Worm (Caenorhabditis elegans) whole organism, L1 larva: ENCODE measurements around the gene C32D5.14.

Source experiments
- C16A3.4 ChIP-seq: fragments of 150-350 bp; optimal IDR thresholded peaks from 2 replicates; lab custom pipeline; 2014; ENCODE audit warnings: missing biosample characterization, missing genetic modification characterization
- C34B4.2 ChIP-seq: sonication (generic microtip); optimal IDR thresholded peaks from 2 replicates; lab custom pipeline; 2017; ENCODE audit warnings: mild to moderate bottlenecking, missing genetic modification characterization, missing compliant biosample characterization
- F16B12.6 ChIP-seq: fragments of 150-350 bp; optimal IDR thresholded peaks from 2 replicates; lab custom pipeline; 2014; ENCODE audit warnings: missing biosample characterization, missing genetic modification characterization
- aha-1 ChIP-seq: fragments of 150-350 bp; optimal IDR thresholded peaks from 2 replicates; lab custom pipeline; 2014; ENCODE audit warnings: missing biosample characterization, missing genetic modification characterization
- alr-1 ChIP-seq: fragments of 200-800 bp; sonication (Bioruptor generic); optimal IDR thresholded peaks from 2 replicates; lab custom pipeline; 2018; ENCODE audit warnings: borderline replicate concordance, mild to moderate bottlenecking, missing genetic modification characterization, missing compliant biosample characterization
- ama-1 ChIP-seq: fragments of 150-350 bp; optimal IDR thresholded peaks from 2 replicates; lab custom pipeline; 2014
- blmp-1 ChIP-seq: fragments of 150-350 bp; optimal IDR thresholded peaks from 2 replicates; lab custom pipeline; 2014; ENCODE audit warnings: missing biosample characterization, missing genetic modification characterization
- ceh-8 ChIP-seq: fragments of 200-800 bp; sonication (Bioruptor generic); optimal IDR thresholded peaks from 2 replicates; lab custom pipeline; 2018; ENCODE audit warnings: mild to moderate bottlenecking, missing genetic modification characterization, moderate library complexity, missing compliant biosample characterization
- ces-1 ChIP-seq: fragments of 150-350 bp; optimal IDR thresholded peaks from 2 replicates; lab custom pipeline; 2014; ENCODE audit warnings: missing biosample characterization, missing genetic modification reagents, missing genetic modification characterization
- efl-1 ChIP-seq, 4 experiments: fragments of 150-350 bp; optimal IDR thresholded peaks in 3 of 4; peaks in 1 of 4; 1 replicate in 1 of 4; 2 replicates in 3 of 4; lab custom pipeline; 2014; ENCODE audit warnings: missing biosample characterization in 2 of 4, missing genetic modification characterization in 2 of 4, missing genetic modification reagents in 2 of 4
- efl-3 ChIP-seq: fragments of 200-800 bp; sonication (Bioruptor generic); optimal IDR thresholded peaks from 2 replicates; lab custom pipeline; 2018; ENCODE audit warnings: mild to moderate bottlenecking, missing genetic modification characterization, missing compliant biosample characterization
- egl-13 ChIP-seq: sonication (generic microtip); optimal IDR thresholded peaks from 2 replicates; lab custom pipeline; 2016; ENCODE audit warnings: missing genotype, missing genetic modification reagents, missing genetic modification characterization, missing compliant biosample characterization
- elt-2 ChIP-seq: sonication (generic microtip); optimal IDR thresholded peaks from 2 replicates; lab custom pipeline; 2016; ENCODE audit warnings: missing genetic modification characterization, mild to moderate bottlenecking, inconsistent platforms, missing compliant biosample characterization, missing genetic modification reagents
- fkh-4 ChIP-seq: sonication (generic microtip); optimal IDR thresholded peaks from 2 replicates; lab custom pipeline; 2016; ENCODE audit warnings: missing compliant biosample characterization, missing genetic modification characterization, borderline replicate concordance
- fkh-8 ChIP-seq: sonication (generic microtip); optimal IDR thresholded peaks from 2 replicates; lab custom pipeline; 2016; ENCODE audit warnings: mild to moderate bottlenecking, missing genetic modification characterization, missing compliant biosample characterization
- hlh-17 ChIP-seq: fragments of 200-800 bp; sonication (Bioruptor generic); optimal IDR thresholded peaks from 2 replicates; lab custom pipeline; 2018; ENCODE audit warnings: missing genetic modification characterization, mild to moderate bottlenecking, missing compliant biosample characterization, moderate library complexity, borderline replicate concordance
- hlh-4 ChIP-seq: sonication (generic microtip); optimal IDR thresholded peaks from 2 replicates; lab custom pipeline; 2016; ENCODE audit warnings: mild to moderate bottlenecking, missing genetic modification characterization, missing compliant biosample characterization
- irx-1 ChIP-seq: sonication (generic microtip); optimal IDR thresholded peaks from 2 replicates; lab custom pipeline; 2016; ENCODE audit warnings: missing genetic modification characterization, missing compliant biosample characterization
- isw-1 ChIP-seq: fragments of 200-800 bp; sonication (Bioruptor generic); IDR thresholded peaks from 2 replicates; pipeline ENCODE4 v1.3.6; 2022; ENCODE audit warnings: missing genetic modification characterization, missing compliant biosample characterization
- lin-13 ChIP-seq: fragments of 150-350 bp; optimal IDR thresholded peaks from 2 replicates; lab custom pipeline; 2014; ENCODE audit warnings: missing biosample characterization, missing genetic modification reagents, missing genetic modification characterization
- lin-35 ChIP-seq, 2 experiments: fragments of 150-350 bp; optimal IDR thresholded peaks; 2 replicates each; lab custom pipeline; 2014; ENCODE audit warnings: missing biosample characterization in 2 of 2, missing genetic modification characterization in 2 of 2, missing genetic modification reagents in 2 of 2
- lir-3 ChIP-seq: sonication (generic microtip); optimal IDR thresholded peaks from 2 replicates; lab custom pipeline; 2016; ENCODE audit warnings: mild to moderate bottlenecking, missing genetic modification characterization, moderate library complexity, missing compliant biosample characterization; ENCODE audit not compliant: poor library complexity
- lsy-2 ChIP-seq, 2 experiments: fragments of 150-350 bp; optimal IDR thresholded peaks; 2 replicates each; lab custom pipeline; 2014; ENCODE audit warnings: missing biosample characterization in 2 of 2, missing genetic modification characterization in 2 of 2
- mab-9 ChIP-seq: fragments of 200-800 bp; sonication (Bioruptor generic); IDR thresholded peaks from 2 replicates; pipeline ENCODE4 v1.3.6; 2022; ENCODE audit warnings: missing genetic modification reagents, missing genetic modification characterization, missing compliant biosample characterization
- mdl-1 ChIP-seq, 2 experiments: fragments of 150-350 bp; optimal IDR thresholded peaks; 2 replicates each; lab custom pipeline; 2014 to 2017; ENCODE audit warnings: missing biosample characterization in 2 of 2, missing genetic modification characterization in 2 of 2, inconsistent platforms in 1 of 2
- mep-1 ChIP-seq: fragments of 150-350 bp; optimal IDR thresholded peaks from 2 replicates; lab custom pipeline; 2014; ENCODE audit warnings: missing biosample characterization, missing genetic modification characterization
- nhr-11 ChIP-seq: fragments of 150-350 bp; optimal IDR thresholded peaks from 2 replicates; lab custom pipeline; 2014; ENCODE audit warnings: missing biosample characterization, missing genetic modification characterization
- nhr-12 ChIP-seq: sonication (generic microtip); optimal IDR thresholded peaks from 2 replicates; lab custom pipeline; 2017; ENCODE audit warnings: missing biosample characterization, missing genetic modification characterization
- nhr-19 ChIP-seq: fragments of 200-800 bp; sonication (Bioruptor generic); conservative IDR thresholded peaks from 2 replicates; pipeline ENCODE4 v1.3.6; 2022; ENCODE audit warnings: missing genetic modification characterization, missing compliant biosample characterization
- nhr-237 ChIP-seq: fragments of 150-350 bp; optimal IDR thresholded peaks from 2 replicates; lab custom pipeline; 2014; ENCODE audit warnings: missing biosample characterization, missing genetic modification characterization
- nhr-28 ChIP-seq: fragments of 150-350 bp; optimal IDR thresholded peaks from 2 replicates; lab custom pipeline; 2014; ENCODE audit warnings: missing biosample characterization, missing genetic modification characterization
- nhr-71 ChIP-seq: sonication (generic microtip); optimal IDR thresholded peaks from 2 replicates; lab custom pipeline; 2016; ENCODE audit warnings: mild to moderate bottlenecking, missing genetic modification characterization, moderate library complexity, missing compliant biosample characterization
- nhr-84 ChIP-seq: sonication (generic microtip); optimal IDR thresholded peaks from 2 replicates; lab custom pipeline; 2017; ENCODE audit warnings: missing biosample characterization, missing genetic modification characterization
- nhr-85 ChIP-seq: sonication (generic microtip); peaks from one replicate; lab custom pipeline; 2016; ENCODE audit warnings: missing genetic modification characterization, inconsistent platforms, missing compliant biosample characterization
- pax-3 ChIP-seq: fragments of 200-800 bp; sonication (Bioruptor generic); optimal IDR thresholded peaks from 2 replicates; lab custom pipeline; 2018; ENCODE audit warnings: mild to moderate bottlenecking, missing genetic modification characterization, moderate library complexity, missing compliant biosample characterization
- pqm-1 ChIP-seq: sonication (generic microtip); optimal IDR thresholded peaks from 3 replicates; lab custom pipeline; 2017; ENCODE audit warnings: missing biosample characterization, missing genetic modification characterization
- rnt-1 ChIP-seq: sonication (generic microtip); optimal IDR thresholded peaks from 2 replicates; lab custom pipeline; 2016; ENCODE audit warnings: mild to moderate bottlenecking, missing genetic modification characterization, moderate library complexity, missing compliant biosample characterization
- snpc-4 ChIP-seq: fragments of 150-350 bp; optimal IDR thresholded peaks from 2 replicates; lab custom pipeline; 2014; ENCODE audit warnings: missing biosample characterization, missing genetic modification characterization
- snu-23 ChIP-seq: sonication (generic microtip); optimal IDR thresholded peaks from 2 replicates; lab custom pipeline; 2016; ENCODE audit warnings: missing genetic modification characterization, missing compliant biosample characterization
- sox-4 ChIP-seq: sonication (generic microtip); optimal IDR thresholded peaks from 2 replicates; lab custom pipeline; 2016; ENCODE audit warnings: missing genetic modification characterization, missing compliant biosample characterization
- sup-37 ChIP-seq: fragments of 200-800 bp; sonication (Bioruptor generic); optimal IDR thresholded peaks from 2 replicates; lab custom pipeline; 2018; ENCODE audit warnings: mild to moderate bottlenecking, missing genetic modification characterization, missing compliant biosample characterization
- tbx-2 ChIP-seq: sonication (generic microtip); optimal IDR thresholded peaks from 2 replicates; lab custom pipeline; 2016; ENCODE audit warnings: missing genetic modification characterization, missing compliant biosample characterization
- tlp-1 ChIP-seq: fragments of 150-350 bp; optimal IDR thresholded peaks from 2 replicates; lab custom pipeline; 2014; ENCODE audit warnings: missing biosample characterization, missing genetic modification characterization
- unc-98 ChIP-seq: fragments of 200-800 bp; sonication (Bioruptor generic); IDR thresholded peaks from 2 replicates; pipeline ENCODE4 v1.3.6; 2022; ENCODE audit warnings: missing genetic modification characterization, missing compliant biosample characterization
- ztf-11 ChIP-seq, 2 experiments: sonication (generic microtip); optimal IDR thresholded peaks; 2 replicates each; lab custom pipeline; 2016 to 2017; ENCODE audit warnings: missing genetic modification characterization in 2 of 2, missing biosample characterization in 1 of 2, missing compliant biosample characterization in 1 of 2
- ztf-4 ChIP-seq: fragments of 150-350 bp; optimal IDR thresholded peaks from 2 replicates; lab custom pipeline; 2014; ENCODE audit warnings: missing biosample characterization, missing genetic modification characterization

C32D5.14 gene

ce11 chrII:6343893-6344292 is 8.6 kb downstream of the C32D5.14 start, which contains the start of gene txt-18 (continued):
- peak; percentile 52 for TF ChIP-seq nhr-71 (tag; lab: Kevin White, UChicago)
- TF ChIP-seq, all 84 proteins: peak for 15

- no peak for TF ChIP-seq lsy-2 (tag; optimal IDR thresholded peaks at IDR 0.05; lab: Kevin White, UChicago)
- no peak for TF ChIP-seq hlh-17 (GFP tag; lab: Kevin White, UChicago)
- TF ChIP-seq nhr-28 (tag; lab: Kevin White, UChicago), result no peak
- TF ChIP-seq isw-1, result no peak
- TF ChIP-seq tlp-1, result no peak
- no peak for TF ChIP-seq pax-3
- TF ChIP-seq efl-3 (GFP tag; lab: Kevin White, UChicago), result no peak
These were observed 9.2 kb downstream of the C32D5.14 start for ce11 chrII:6344513-6344912.

- TF ChIP-seq lin-35 (GFP tag; optimal IDR thresholded peaks at IDR 0.05; lab: Kevin White, UChicago) (peak in 1 of 2 experiments; percentile 33), nhr-237 (tag; lab: Kevin White, UChicago) (no peak), tlp-1 (no peak), rnt-1 (tag; lab: Kevin White, UChicago) (no peak), ztf-11 (tag; optimal IDR thresholded peaks at IDR 0.05; lab: Kevin White, UChicago) (no peak), nhr-84 (no peak), isw-1 (no peak), lin-13 (GFP tag; lab: Kevin White, UChicago) (no peak), blmp-1 (tag; lab: Kevin White, UChicago) (peak; percentile 37), nhr-19 (GFP tag; lab: Robert Waterston, UW) (no peak), unc-98 (GFP tag; lab: Robert Waterston, UW) (no peak), lir-3 (tag; lab: Kevin White, UChicago) (no peak), mep-1 (tag; lab: Kevin White, UChicago) (peak; percentile 37), mab-9 (no peak), snu-23 (GFP tag; lab: Kevin White, UChicago) (peak; percentile 28), snpc-4 (tag; lab: Kevin White, UChicago) (no peak), C16A3.4 (tag; lab: Kevin White, UChicago) (no peak), C34B4.2 (tag; lab: Kevin White, UChicago) (no peak), fkh-8 (peak; percentile 32), alr-1 (tag; lab: Kevin White, UChicago) (no peak), efl-1 (optimal IDR thresholded peaks at IDR 0.05; lab: Kevin White, UChicago) (no peak), efl-1 (GFP tag; optimal IDR thresholded peaks at IDR 0.05 in 1 of 2; lab: Kevin White, UChicago) (peak in 1 of 2 experiments; percentile 79), tbx-2 (tag; lab: Kevin White, UChicago) (no peak), sup-37 (GFP tag; lab: Kevin White, UChicago) (no peak), nhr-12 (tag; lab: Kevin White, UChicago) (no peak), ceh-8 (GFP tag; lab: Kevin White, UChicago) (no peak), F16B12.6 (tag; lab: Kevin White, UChicago) (no peak), hlh-4 (tag; lab: Kevin White, UChicago) (no peak), sox-4 (tag; lab: Kevin White, UChicago) (no peak), mdl-1 (tag; optimal IDR thresholded peaks at IDR 0.05; lab: Kevin White, UChicago) (peak in 1 of 2 experiments; percentile 34), nhr-11 (tag; lab: Kevin White, UChicago) (no peak), elt-2 (tag; lab: Kevin White, UChicago) (peak; percentile 13), egl-13 (tag; lab: Kevin White, UChicago) (no peak), irx-1 (tag; lab: Kevin White, UChicago) (no peak), aha-1 (tag; lab: Kevin White, UChicago) (no peak), nhr-85 (tag; lab: Kevin White, UChicago) (peak; percentile 69), pqm-1 (tag; lab: Kevin White, UChicago) (no peak), ztf-4 (tag; lab: Kevin White, UChicago) (no peak), fkh-4 (tag; lab: Kevin White, UChicago) (no peak), nhr-28 (tag; lab: Kevin White, UChicago) (no peak), ama-1 (lab: Kevin White, UChicago) (peak; percentile 45), ces-1 (GFP tag; lab: Kevin White, UChicago) (no peak), nhr-71 (tag; lab: Kevin White, UChicago) (peak; percentile 26)
These were observed 10.2 kb downstream of the C32D5.14 start, which contains the start of gene C32D5.8 for ce11 chrII:6345195-6346158. C32D5.8 (minus strand) TSS chrII:6345964.
